Worm (Caenorhabditis elegans): ENCODE results near the gene tag-278.

tag-278 gene

DNA sequence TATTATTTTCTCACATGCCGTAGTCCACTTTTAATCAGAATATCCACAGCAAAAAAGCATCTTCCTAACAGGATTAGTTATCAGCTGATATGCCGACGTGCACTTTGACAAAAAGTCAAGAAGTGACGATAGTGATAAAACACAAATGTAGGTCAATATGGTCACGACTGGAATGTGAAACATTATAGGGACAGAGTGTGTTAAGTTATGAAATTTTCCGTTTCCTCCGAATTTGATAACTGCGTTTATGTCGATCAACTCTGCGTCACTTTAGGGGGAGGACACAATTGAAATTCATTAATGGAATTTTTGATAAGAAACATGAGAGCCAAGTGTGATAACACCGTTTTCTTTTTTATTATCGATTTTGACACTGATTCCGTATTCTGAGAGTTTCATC is 40.0 kb upstream of the tag-278 start, which contains the start of gene aex-4 (continued):
- TF ChIP-seq repo-1 (tag; optimal IDR thresholded peaks at IDR 0.05) (no peak), Y53F4B.3 (GFP tag; IDR thresholded peaks at IDR 0.05) (no peak), hrde-1 (tag; optimal IDR thresholded peaks at IDR 0.05; ENCODE audit: borderline replicate concordance) (no peak), B0336.3 (GFP tag; IDR thresholded peaks at IDR 0.05) (no peak), zfh-2 (GFP tag; conservative IDR thresholded peaks at IDR 0.05) (no peak), ztf-3 (GFP tag; optimal IDR thresholded peaks at IDR 0.05) (no peak), egl-44 (GFP tag; IDR thresholded peaks at IDR 0.05) (peak; percentile 66; the same call in 1 of the 2 replicates), madf-6 (GFP tag; IDR thresholded peaks at IDR 0.05) (no peak), efl-1 (GFP tag; optimal IDR thresholded peaks at IDR 0.05) (no peak), athp-1 (tag; optimal IDR thresholded peaks at IDR 0.05) (no peak), Y67H2A.10 (GFP tag; conservative IDR thresholded peaks at IDR 0.05) (no peak), sptf-2 (GFP tag; optimal IDR thresholded peaks at IDR 0.05) (no peak), let-607 (tag; optimal IDR thresholded peaks at IDR 0.05) (peak; percentile 23 to 52), hlh-26 (GFP tag; conservative IDR thresholded peaks at IDR 0.05) (no peak), lin-40 (tag; optimal IDR thresholded peaks at IDR 0.05) (no peak), nfyb-1 (GFP tag; IDR thresholded peaks at IDR 0.05) (no peak), ztf-28 (GFP tag; IDR thresholded peaks at IDR 0.05) (no peak), ets-4 (GFP tag; optimal IDR thresholded peaks at IDR 0.05) (peak; percentile 7), attf-6 (GFP tag; IDR thresholded peaks at IDR 0.05) (no peak), rpc-1 (optimal IDR thresholded peaks at IDR 0.05) (no peak), rpc-1 (tag; optimal IDR thresholded peaks at IDR 0.05) (no peak), sdz-38 (tag; optimal IDR thresholded peaks at IDR 0.05) (no peak), mxl-1 (tag; optimal IDR thresholded peaks at IDR 0.05) (no peak), rcor-1 (GFP tag; IDR thresholded peaks at IDR 0.05) (no peak), D2030.7 (GFP tag; IDR thresholded peaks at IDR 0.05) (no peak), ceh-40 (GFP tag; IDR thresholded peaks at IDR 0.05) (no peak), ceh-58 (GFP tag; IDR thresholded peaks at IDR 0.05) (no peak), dox-1 (GFP tag; IDR thresholded peaks at IDR 0.05) (peak; percentile 42; the same call in 1 of the 2 replicates), atf-7 (tag; optimal IDR thresholded peaks at IDR 0.05) (peak; percentile 68), nhr-27 (tag; optimal IDR thresholded peaks at IDR 0.05) (no peak), chd-7 (tag; optimal IDR thresholded peaks at IDR 0.05) (no peak), nhr-80 (tag; optimal IDR thresholded peaks at IDR 0.05) (peak; percentile 96), ztf-18 (tag; optimal IDR thresholded peaks at IDR 0.05) (no peak), snpc-3.4 (tag; optimal IDR thresholded peaks at IDR 0.05) (no peak), B0035.1 (tag; optimal IDR thresholded peaks at IDR 0.05) (no peak), hsf-1 (GFP tag; IDR thresholded peaks at IDR 0.05) (no peak), C17E4.6 (GFP tag; IDR thresholded peaks at IDR 0.05) (no peak), Y79H2A.3 (GFP tag; conservative IDR thresholded peaks at IDR 0.05) (no peak), cebp-1 (GFP tag; IDR thresholded peaks at IDR 0.05) (peak; percentile 66), cebp-1 (tag; optimal IDR thresholded peaks at IDR 0.05) (no peak), snpc-1.1 (tag; optimal IDR thresholded peaks at IDR 0.05; ENCODE audit: insufficient read depth) (no peak), snpc-1.3 (tag; optimal IDR thresholded peaks at IDR 0.05; ENCODE audit: insufficient read depth) (no peak), K12H6.12 (tag; optimal IDR thresholded peaks at IDR 0.05) (no peak), him-1 (tag; optimal IDR thresholded peaks at IDR 0.05) (no peak), Y95B8A.8 (GFP tag; IDR thresholded peaks at IDR 0.05) (no peak), dpff-1 (tag; optimal IDR thresholded peaks at IDR 0.05) (no peak)

All from whole organism, young adult.